Worm (Caenorhabditis elegans): ENCODE measurements around the gene wdr-4.

The wdr-4 gene

DNA sequence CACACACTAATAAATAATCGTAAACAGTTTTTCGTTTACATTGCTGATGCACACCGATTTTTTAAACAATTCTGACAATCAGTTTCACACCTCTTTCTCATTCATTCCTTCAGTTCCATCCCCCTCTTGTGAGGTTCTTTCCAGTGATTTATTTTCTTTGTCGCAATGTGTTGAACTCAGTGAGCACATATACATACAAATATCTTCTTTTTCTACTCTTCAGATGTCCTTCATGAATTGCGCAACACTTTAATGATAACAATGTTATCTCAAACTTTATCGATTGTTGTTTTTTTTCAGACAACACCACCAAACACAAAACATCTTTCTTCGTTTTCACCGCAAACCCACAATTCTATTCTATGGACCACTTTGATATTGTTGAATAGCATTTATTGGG, 20.4 kb downstream of the wdr-4 start, which contains the start of gene dig-1:
TSS of gene dig-1 (plus strand) at position 301 of the 400 bp plus-strand sequence.
- TF ChIP-seq pag-3 (tag; optimal IDR thresholded peaks at IDR 0.05; ENCODE audit: borderline replicate concordance) (no peak), unc-3 (GFP tag; conservative IDR thresholded peaks at IDR 0.05) (no peak), unc-3 (tag; optimal IDR thresholded peaks at IDR 0.05) (no peak), elt-4 (tag; optimal IDR thresholded peaks at IDR 0.05) (no peak), hlh-8 (tag; optimal IDR thresholded peaks at IDR 0.05) (no peak), unc-42 (tag; optimal IDR thresholded peaks at IDR 0.05) (no peak), lim-6 (tag; optimal IDR thresholded peaks at IDR 0.05) (no peak), ahr-1 (tag; optimal IDR thresholded peaks at IDR 0.05) (no peak), ets-4 (tag; optimal IDR thresholded peaks at IDR 0.05) (no peak), Y22D7AL.16 (tag; optimal IDR thresholded peaks at IDR 0.05) (no peak), dmd-4 (tag; optimal IDR thresholded peaks at IDR 0.05; ENCODE audit: borderline replicate concordance) (no peak), tbx-2 (tag; optimal IDR thresholded peaks at IDR 0.05) (no peak), sdc-2 (tag; optimal IDR thresholded peaks at IDR 0.05) (no peak), unc-86 (tag; optimal IDR thresholded peaks at IDR 0.05) (no peak), odd-2 (tag; optimal IDR thresholded peaks at IDR 0.05) (no peak)

DNA sequence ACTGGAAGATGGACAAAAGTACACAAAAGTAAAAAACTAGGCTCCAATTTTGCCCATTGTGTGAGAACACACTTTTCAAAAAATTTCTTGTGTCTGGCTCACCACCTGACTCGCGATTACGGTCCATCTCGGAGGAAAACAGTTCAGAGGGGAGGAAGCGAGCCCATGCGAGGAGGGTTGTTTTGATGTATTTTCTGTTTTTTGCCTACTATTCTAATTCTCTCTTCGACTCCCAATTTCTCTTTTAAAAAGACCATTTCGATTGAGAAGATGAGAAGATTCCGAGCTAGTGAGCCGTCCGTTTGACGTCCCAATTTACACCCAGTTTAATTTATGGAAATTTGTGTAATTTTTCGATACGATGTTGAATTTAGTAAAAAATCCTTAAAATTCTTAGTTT, 21.1 kb downstream of the wdr-4 start:
- TF ChIP-seq C38D4.7 (GFP tag; optimal IDR thresholded peaks at IDR 0.05) (no peak), pat-9 (tag; optimal IDR thresholded peaks at IDR 0.05) (no peak), syd-9 (tag; optimal IDR thresholded peaks at IDR 0.05) (no peak), madf-2 (tag; optimal IDR thresholded peaks at IDR 0.05) (no peak)

- TF ChIP-seq dve-1 (tag; optimal IDR thresholded peaks at IDR 0.05) (no peak), odd-2 (tag; optimal IDR thresholded peaks at IDR 0.05) (no peak), lim-6 (tag; optimal IDR thresholded peaks at IDR 0.05) (no peak), ceh-9 (tag; optimal IDR thresholded peaks at IDR 0.05) (no peak), ceh-6 (GFP tag; optimal IDR thresholded peaks at IDR 0.05) (no peak)
Measured at ce11 chrIII:6752612-6753011, 27.0 kb downstream of the wdr-4 start.

ce11 chrIII:6756769-6757168, 31.2 kb downstream of the wdr-4 start:
- TF ChIP-seq ceh-30 (tag; optimal IDR thresholded peaks at IDR 0.05) (no peak), nhr-232 (tag; optimal IDR thresholded peaks at IDR 0.05) (no peak), ceh-48 (tag; optimal IDR thresholded peaks at IDR 0.05) (no peak), tbx-7 (tag; optimal IDR thresholded peaks at IDR 0.05) (no peak), ceh-31 (tag; optimal IDR thresholded peaks at IDR 0.05) (no peak), madf-2 (tag; optimal IDR thresholded peaks at IDR 0.05) (no peak), hlh-6 (tag; optimal IDR thresholded peaks at IDR 0.05) (no peak), ceh-22 (tag; optimal IDR thresholded peaks at IDR 0.05) (no peak), hlh-8 (tag; optimal IDR thresholded peaks at IDR 0.05) (no peak), ceh-18 (tag; optimal IDR thresholded peaks at IDR 0.05) (no peak), F13H6.1 (tag; optimal IDR thresholded peaks at IDR 0.05) (no peak), ets-4 (tag; optimal IDR thresholded peaks at IDR 0.05) (no peak), zip-5 (tag; optimal IDR thresholded peaks at IDR 0.05) (no peak), ceh-6 (GFP tag; optimal IDR thresholded peaks at IDR 0.05) (no peak), T23F11.4 (GFP tag; optimal IDR thresholded peaks at IDR 0.05) (no peak)
